Fruit fly (Drosophila melanogaster) whole organism, wandering third instar larva: Measurements from ENCODE around the gene Or85b.

Source experiments
- Jra ChIP-seq: sonication (Bioruptor generic); optimal IDR thresholded peaks from 2 replicates; lab custom pipeline; 2016; ENCODE audit warnings: missing biosample characterization, missing genetic modification characterization
- h ChIP-seq: fragments of 200-800 bp; sonication (Bioruptor generic); optimal IDR thresholded peaks from 3 replicates; lab custom pipeline; 2016; ENCODE audit warnings: missing biosample characterization, mild to moderate bottlenecking, missing genetic modification characterization

dm6 chr3R:8463904-8464303, 47.3 kb downstream of the Or85b start:
- TF ChIP-seq Jra (GFP tag; lab: Kevin White, UChicago) (no peak), h (GFP tag; lab: Kevin White, UChicago) (no peak)
